Fruit fly (Drosophila melanogaster): ENCODE results near the gene CG33322.
A peak's percentile ranks its signal among the peaks of the same experiment; 100 is the strongest.

The CG33322 gene

DNA sequence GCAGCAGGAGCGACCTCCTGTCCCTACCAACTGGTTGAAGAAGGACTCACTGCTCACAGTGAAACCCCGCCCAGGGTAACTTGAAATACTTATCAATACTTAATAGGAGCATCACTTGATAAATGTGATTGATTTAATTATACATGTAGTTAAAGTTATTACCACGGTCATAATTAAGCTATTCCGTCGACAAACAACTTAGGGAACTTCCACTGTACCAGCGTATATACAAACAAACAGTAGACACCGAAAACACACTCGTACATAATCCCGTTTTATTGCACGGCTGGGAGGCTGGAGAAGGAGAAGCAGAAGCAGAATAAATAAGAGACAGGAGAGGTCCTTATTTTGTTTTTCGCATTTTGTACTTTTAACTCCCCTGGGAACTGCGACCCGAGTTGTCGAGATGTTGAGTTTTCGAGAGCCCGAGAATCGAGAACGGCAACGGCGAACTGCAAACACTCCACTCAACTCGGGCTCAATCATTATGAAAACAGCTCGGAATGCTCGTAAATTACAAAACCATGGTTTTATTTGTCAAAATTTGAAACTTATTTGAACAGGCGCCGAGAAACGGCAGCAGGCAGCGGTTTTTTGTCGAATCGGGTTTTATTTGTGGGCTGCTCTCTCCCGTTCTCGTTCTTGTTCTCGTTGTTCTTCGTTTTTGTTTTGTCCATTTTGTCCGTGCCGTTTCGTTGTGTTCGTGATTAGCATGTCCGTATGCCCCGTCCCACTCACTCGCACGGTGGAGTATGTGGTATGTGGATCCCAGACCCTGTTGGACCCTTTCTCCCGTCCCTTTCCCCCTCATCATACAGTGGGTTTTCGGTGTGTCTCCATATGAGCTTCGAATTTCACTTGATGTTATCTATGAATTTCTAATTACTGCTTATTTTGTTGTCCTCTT lies 15.8 kb downstream of the CG33322 start (continued):
- TF ChIP-seq CG17328 (GFP tag; IDR thresholded peaks at IDR 0.05) (peak; percentile 47), Nf-YA (GFP tag; IDR thresholded peaks at IDR 0.05) (0 out of 2 replicates have a peak, but pooled peaks have one; percentile 37), vfl (GFP tag; optimal IDR thresholded peaks at IDR 0.05) (peak; percentile 69), p53 (GFP tag; optimal IDR thresholded peaks at IDR 0.05) (peak; percentile 3), ewg (GFP tag; optimal IDR thresholded peaks at IDR 0.05) (peak; percentile 26), Camta (GFP tag; optimal IDR thresholded peaks at IDR 0.05) (peak; percentile 62), BEAF-32 (GFP tag; optimal IDR thresholded peaks at IDR 0.05) (no peak), Meics (GFP tag; optimal IDR thresholded peaks at IDR 0.05) (peak; percentile 85), CG7372 (GFP tag; IDR thresholded peaks at IDR 0.05) (peak; percentile 62), chm (GFP tag; IDR thresholded peaks at IDR 0.05) (peak; percentile 66; the same call in 1 of the 2 replicates), Hey (tag; optimal IDR thresholded peaks at IDR 0.05) (peak; percentile 38), CG12391 (tag; optimal IDR thresholded peaks at IDR 0.05) (peak; percentile 77), CG6272 (GFP tag; IDR thresholded peaks at IDR 0.05) (peak; percentile 48; the same call in 1 of the 2 replicates), mirr (GFP tag; optimal IDR thresholded peaks at IDR 0.05) (peak; percentile 35), CG13123 (GFP tag; optimal IDR thresholded peaks at IDR 0.05) (peak; percentile 48), CG33557 (GFP tag; optimal IDR thresholded peaks at IDR 0.05) (no peak), NC2α (GFP tag; optimal IDR thresholded peaks at IDR 0.05) (peak; percentile 36), fd64A (GFP tag; optimal IDR thresholded peaks at IDR 0.05) (no peak), Vsx1 (GFP tag; optimal IDR thresholded peaks at IDR 0.05) (peak; percentile 52), CG9727 (GFP tag; optimal IDR thresholded peaks at IDR 0.05) (peak; percentile 86), CG2116 (GFP tag; optimal IDR thresholded peaks at IDR 0.05) (peak; percentile 26), CG7963 (GFP tag; IDR thresholded peaks at IDR 0.05; ENCODE audit: partially characterized antibody) (no peak), cad (GFP tag; optimal IDR thresholded peaks at IDR 0.05) (peak; percentile 43), CG18262 (tag; optimal IDR thresholded peaks at IDR 0.05) (peak; percentile 58), CG10209 (GFP tag; optimal IDR thresholded peaks at IDR 0.05) (peak; percentile 76), CG10147 (GFP tag; optimal IDR thresholded peaks at IDR 0.05) (peak; percentile 78), CG9932 (GFP tag; IDR thresholded peaks at IDR 0.05) (peak; percentile 87), CTCF (GFP tag; optimal IDR thresholded peaks at IDR 0.05) (no peak), CG2202 (tag; optimal IDR thresholded peaks at IDR 0.05) (peak; percentile 30), corto (GFP tag; optimal IDR thresholded peaks at IDR 0.05) (peak; percentile 91), repo (GFP tag; optimal IDR thresholded peaks at IDR 0.05) (peak; percentile 36), CG8765 (GFP tag; IDR thresholded peaks at IDR 0.05) (peak; percentile 83), CG7271 (tag; optimal IDR thresholded peaks at IDR 0.05) (no peak), CG15514 (GFP tag; optimal IDR thresholded peaks at IDR 0.05) (peak; percentile 77), toy (GFP tag; IDR thresholded peaks at IDR 0.05) (no peak), schlank (tag; optimal IDR thresholded peaks at IDR 0.05) (peak; percentile 83), fru (optimal IDR thresholded peaks at IDR 0.05) (no peak), org-1 (GFP tag; optimal IDR thresholded peaks at IDR 0.05) (peak; percentile 74), CG1792 (GFP tag; optimal IDR thresholded peaks at IDR 0.05) (peak; percentile 69), H15 (GFP tag; IDR thresholded peaks at IDR 0.05) (peak; percentile 63; the same call in 2 of the 3 replicates), CG8290 (GFP tag; optimal IDR thresholded peaks at IDR 0.05) (no peak), CG8290 (tag; optimal IDR thresholded peaks at IDR 0.05) (peak in 1 of 2 experiments; percentile 96), Hmx (GFP tag; optimal IDR thresholded peaks at IDR 0.05) (no peak), CG8478 (optimal IDR thresholded peaks at IDR 0.05) (no peak), Dref (GFP tag; IDR thresholded peaks at IDR 0.05) (no peak), CG15479 (GFP tag; optimal IDR thresholded peaks at IDR 0.05) (no peak), stwl (tag; optimal IDR thresholded peaks at IDR 0.05) (no peak), nmo (GFP tag; optimal IDR thresholded peaks at IDR 0.05) (peak; percentile 67), gcm (GFP tag; optimal IDR thresholded peaks at IDR 0.05) (peak; percentile 47), CG11504 (tag; optimal IDR thresholded peaks at IDR 0.05) (peak; percentile 73)

Measured in whole organism, embryonic.